Worm (Caenorhabditis elegans): ENCODE results near the gene T07D3.2.

Gene T07D3.2

ce11 chrII:932718-933117 lies 31.0 kb downstream of the T07D3.2 start, which contains the start of gene acs-15:
TSS of gene acs-15 (plus strand) at chrII:933018.
- TF ChIP-seq nhr-237 (tag; optimal IDR thresholded peaks at IDR 0.05): no peak

DNA sequence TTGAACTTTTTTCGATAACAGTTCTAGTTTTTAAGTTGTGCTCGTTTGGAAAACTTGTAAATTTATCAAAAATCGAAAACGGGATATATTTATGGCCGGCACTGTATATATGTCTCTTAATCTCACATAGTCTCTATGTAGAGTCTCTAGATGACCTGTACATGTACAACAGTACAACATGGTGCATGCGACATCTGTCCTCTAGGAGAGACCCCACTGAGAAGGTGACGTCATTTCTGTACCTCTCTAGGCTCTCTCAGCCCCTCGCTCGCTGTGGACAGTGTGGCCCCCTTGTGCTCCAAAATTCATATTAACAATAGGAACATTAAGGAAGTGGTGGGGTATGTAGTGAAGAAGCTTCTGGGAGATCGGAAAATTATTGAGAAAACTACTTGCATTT lies 35.5 kb downstream of the T07D3.2 start:
- TF ChIP-seq lsy-2 (tag; optimal IDR thresholded peaks at IDR 0.05) (no peak), nhr-12 (tag; optimal IDR thresholded peaks at IDR 0.05) (no peak), snpc-4 (tag; optimal IDR thresholded peaks at IDR 0.05) (no peak), nhr-10 (tag; optimal IDR thresholded peaks at IDR 0.05) (no peak), gmeb-1 (tag; optimal IDR thresholded peaks at IDR 0.05) (no peak), ama-1 (optimal IDR thresholded peaks at IDR 0.05) (no peak), nhr-129 (tag; optimal IDR thresholded peaks at IDR 0.05) (no peak), nhr-77 (tag; optimal IDR thresholded peaks at IDR 0.05) (no peak), peb-1 (tag; optimal IDR thresholded peaks at IDR 0.05) (no peak), sma-3 (GFP tag; optimal IDR thresholded peaks at IDR 0.05) (no peak), egl-27 (tag; optimal IDR thresholded peaks at IDR 0.05) (no peak), ztf-11 (tag; optimal IDR thresholded peaks at IDR 0.05) (no peak), unc-39 (tag; optimal IDR thresholded peaks at IDR 0.05) (no peak), ceh-82 (tag; optimal IDR thresholded peaks at IDR 0.05) (no peak), mab-5 (tag; optimal IDR thresholded peaks at IDR 0.05) (no peak), nhr-6 (tag; optimal IDR thresholded peaks at IDR 0.05) (no peak), sma-9 (GFP tag; optimal IDR thresholded peaks at IDR 0.05) (no peak), sma-9 (tag; optimal IDR thresholded peaks at IDR 0.05) (no peak)

DNA sequence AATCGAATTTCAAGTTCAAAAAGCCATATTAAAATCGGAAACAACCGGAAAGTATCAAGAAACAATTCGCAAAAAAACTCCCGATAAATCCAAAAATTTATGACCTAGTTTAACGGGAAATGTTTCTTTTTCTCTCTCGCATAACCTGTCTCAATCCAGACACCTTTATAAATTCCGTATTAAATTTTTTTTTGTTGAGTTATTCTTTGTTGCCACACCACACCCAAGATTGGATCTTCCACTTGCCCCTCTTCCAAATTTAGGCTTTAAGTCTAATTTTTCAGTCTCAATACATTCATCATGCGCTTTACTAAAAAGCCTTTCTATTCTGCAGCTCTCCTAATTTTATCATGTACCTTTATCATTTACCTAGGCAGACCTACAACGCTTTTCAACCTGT lies 36.8 kb downstream of the T07D3.2 start, which contains the start of gene R07C3.3:
TSS of gene R07C3.3 (plus strand) at position 301 of the 400 bp plus-strand sequence.
- no peak for TF ChIP-seq unc-39 (tag; optimal IDR thresholded peaks at IDR 0.05)
- TF ChIP-seq zag-1 (tag; optimal IDR thresholded peaks at IDR 0.05): no peak
- TF ChIP-seq R02D3.7 (tag; optimal IDR thresholded peaks at IDR 0.05): no peak
- no peak for TF ChIP-seq nhr-237 (tag; optimal IDR thresholded peaks at IDR 0.05)
- TF ChIP-seq ceh-16 (tag; optimal IDR thresholded peaks at IDR 0.05): no peak
- no peak for TF ChIP-seq fos-1 (tag; optimal IDR thresholded peaks at IDR 0.05)
- no peak for TF ChIP-seq snpc-4 (tag; optimal IDR thresholded peaks at IDR 0.05)
- no peak for TF ChIP-seq F13H6.1 (tag; optimal IDR thresholded peaks at IDR 0.05)
- TF ChIP-seq ztf-11 (tag; optimal IDR thresholded peaks at IDR 0.05): no peak
- TF ChIP-seq crh-2 (tag; optimal IDR thresholded peaks at IDR 0.05): no peak
- no peak for TF ChIP-seq ZK546.5 (tag; optimal IDR thresholded peaks at IDR 0.05)
- no peak for TF ChIP-seq aly-2 (tag; optimal IDR thresholded peaks at IDR 0.05)
- TF ChIP-seq lin-39 (tag; optimal IDR thresholded peaks at IDR 0.05): no peak
- TF ChIP-seq mdl-1 (tag; optimal IDR thresholded peaks at IDR 0.05): no peak
- TF ChIP-seq ceh-82 (tag; optimal IDR thresholded peaks at IDR 0.05): no peak
- TF ChIP-seq C34F6.9 (tag; optimal IDR thresholded peaks at IDR 0.05): no peak
- TF ChIP-seq egl-27 (tag; optimal IDR thresholded peaks at IDR 0.05): no peak
- TF ChIP-seq sma-3 (GFP tag; optimal IDR thresholded peaks at IDR 0.05): no peak

DNA sequence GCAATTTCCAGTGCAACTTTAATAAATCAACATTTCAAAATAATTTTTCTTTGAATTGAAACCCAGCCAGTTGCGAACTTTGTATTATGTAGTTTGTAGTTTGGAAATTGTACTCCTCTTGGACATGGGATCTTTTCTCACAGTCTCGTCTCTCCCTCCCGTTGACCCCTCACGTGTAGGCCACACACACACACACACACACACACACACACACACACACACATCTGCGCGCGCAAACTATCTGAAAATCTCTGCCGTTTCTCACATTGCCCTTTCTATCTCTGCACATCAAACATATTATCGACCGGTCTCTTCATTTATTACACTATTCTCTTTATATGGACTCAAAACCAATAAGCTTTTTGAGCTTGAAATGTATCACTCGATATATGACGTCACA lies 39.0 kb downstream of the T07D3.2 start, which contains the start of gene fbxc-36:
TSS of gene fbxc-36 (plus strand) at position 205 of the 400 bp plus-strand sequence.
- TF ChIP-seq nhr-6 (tag; optimal IDR thresholded peaks at IDR 0.05): no peak
- TF ChIP-seq lin-13 (GFP tag; optimal IDR thresholded peaks at IDR 0.05): no peak
- TF ChIP-seq gmeb-1 (tag; optimal IDR thresholded peaks at IDR 0.05): no peak
- no peak for TF ChIP-seq nhr-25 (tag; optimal IDR thresholded peaks at IDR 0.05)
- TF ChIP-seq unc-55 (GFP tag; optimal IDR thresholded peaks at IDR 0.05): no peak
- TF ChIP-seq aly-2 (tag; optimal IDR thresholded peaks at IDR 0.05): no peak
- TF ChIP-seq zag-1 (tag; optimal IDR thresholded peaks at IDR 0.05): no peak
- TF ChIP-seq sma-9 (GFP tag; optimal IDR thresholded peaks at IDR 0.05): no peak
- TF ChIP-seq sma-9 (tag; optimal IDR thresholded peaks at IDR 0.05): no peak
- no peak for TF ChIP-seq elt-3 (tag; optimal IDR thresholded peaks at IDR 0.05)
- no peak for TF ChIP-seq snpc-4 (tag; optimal IDR thresholded peaks at IDR 0.05)
- no peak for TF ChIP-seq dmd-4 (tag; optimal IDR thresholded peaks at IDR 0.05)

ce11 chrII:943773-944172 lies 42.0 kb downstream of the T07D3.2 start, which contains the start of gene clec-43:
TSS of gene clec-43 (plus strand) at chrII:944066.
- TF ChIP-seq fos-1 (tag; optimal IDR thresholded peaks at IDR 0.05) (peak; percentile 71), nhr-237 (tag; optimal IDR thresholded peaks at IDR 0.05) (no peak), nhr-11 (tag; optimal IDR thresholded peaks at IDR 0.05) (no peak), skn-1 (tag; optimal IDR thresholded peaks at IDR 0.05) (no peak)

Measured in whole organism, L2 larva.